Fruit fly (Drosophila melanogaster): Measurements from ENCODE around the gene CG3634.

- TF ChIP-seq rn (GFP tag; IDR thresholded peaks at IDR 0.05), result no peak
- no peak for TF ChIP-seq gl (tag; optimal IDR thresholded peaks at IDR 0.05)
- no peak for TF ChIP-seq CG17806 (tag; optimal IDR thresholded peaks at IDR 0.05)
These were observed at the start of gene CG3634, which contains the start of gene HIPP1 for dm6 chr3L:20809088-20809999.

Measured in whole organism, pupa.